Fruit fly (Drosophila melanogaster): ENCODE measurements around the gene CG42266.

The CG42266 gene

DNA sequence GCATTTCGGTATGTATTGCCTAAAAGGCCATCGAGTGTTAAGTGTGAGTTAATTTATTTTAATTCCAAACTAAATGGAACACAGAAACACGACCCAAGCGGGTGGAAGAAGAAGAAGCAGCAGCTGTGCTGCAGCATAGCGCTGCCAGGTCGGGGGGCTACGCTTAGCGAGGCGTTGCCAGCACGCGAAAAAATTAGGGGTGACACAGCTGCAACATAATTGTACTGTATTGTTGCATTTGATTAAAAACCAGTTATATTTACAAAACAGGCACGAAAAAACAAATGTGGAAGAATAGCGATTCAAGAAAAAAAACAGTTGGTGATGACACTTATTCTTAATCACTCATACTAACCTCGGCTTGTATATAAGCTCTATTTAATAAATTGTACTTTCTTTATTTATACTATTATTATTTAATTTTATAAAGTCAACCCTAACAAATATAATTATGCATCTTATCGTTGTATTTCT lies 10.0 kb upstream of the CG42266 start (continued):
- TF ChIP-seq CG9932 (GFP tag; IDR thresholded peaks at IDR 0.05), result peak; percentile 90
- TF ChIP-seq gfzf (GFP tag; optimal IDR thresholded peaks at IDR 0.05), result peak; percentile 8
- TF ChIP-seq CG14441 (GFP tag; IDR thresholded peaks at IDR 0.05), result no peak; the same call in 1 of the 2 replicates
- peak; percentile 75; the same call in 2 of the 3 replicates for TF ChIP-seq ase (GFP tag; IDR thresholded peaks at IDR 0.05)
- peak; percentile 97 for TF ChIP-seq Ets65A (GFP tag)
- no peak for TF ChIP-seq Spps (tag; optimal IDR thresholded peaks at IDR 0.05)
- peak in 1 of 2 experiments; percentile 4 for TF ChIP-seq insv (GFP tag; optimal IDR thresholded peaks at IDR 0.05)
- no peak for TF ChIP-seq Dfd (GFP tag; optimal IDR thresholded peaks at IDR 0.05)
- peak; percentile 75 for TF ChIP-seq so (GFP tag; IDR thresholded peaks at IDR 0.05)
- TF ChIP-seq CG8359 (GFP tag; optimal IDR thresholded peaks at IDR 0.05; ENCODE audit: borderline replicate concordance), result no peak
- peak in 1 of 2 experiments; percentile 21 for TF ChIP-seq bsh (GFP tag; optimal IDR thresholded peaks at IDR 0.05)
- peak; percentile 70 for TF ChIP-seq CG11085 (GFP tag; IDR thresholded peaks at IDR 0.05)
- TF ChIP-seq Meics (GFP tag; optimal IDR thresholded peaks at IDR 0.05), result peak; percentile 79
- peak; percentile 61 for TF ChIP-seq Atf-2 (GFP tag; optimal IDR thresholded peaks at IDR 0.05)
- peak; percentile 85 for TF ChIP-seq NFAT (GFP tag; IDR thresholded peaks at IDR 0.05)
- peak; percentile 11 for TF ChIP-seq Sry-β (GFP tag; optimal IDR thresholded peaks at IDR 0.05)
- no peak for TF ChIP-seq tna (GFP tag; IDR thresholded peaks at IDR 0.05; ENCODE audit: partially characterized antibody)
- no peak for TF ChIP-seq CG15601 (tag; optimal IDR thresholded peaks at IDR 0.05)
- no peak for TF ChIP-seq Vsx1 (GFP tag; optimal IDR thresholded peaks at IDR 0.05)
- peak; percentile 80 for TF ChIP-seq seq (GFP tag; IDR thresholded peaks at IDR 0.05)
- peak; percentile 55; the same call in 1 of the 3 replicates for TF ChIP-seq CG11695 (GFP tag; IDR thresholded peaks at IDR 0.05)
- TF ChIP-seq scrt (GFP tag; optimal IDR thresholded peaks at IDR 0.05), result peak; percentile 23
- TF ChIP-seq lmd (GFP tag; IDR thresholded peaks at IDR 0.05), result peak; percentile 73
- peak; percentile 64; the same call in 1 of the 2 replicates for TF ChIP-seq al (GFP tag; IDR thresholded peaks at IDR 0.05)
- TF ChIP-seq CG10543 (GFP tag; optimal IDR thresholded peaks at IDR 0.05), result no peak
- TF ChIP-seq CG7963 (GFP tag; IDR thresholded peaks at IDR 0.05; ENCODE audit: partially characterized antibody), result no peak
- TF ChIP-seq CG18599 (GFP tag; optimal IDR thresholded peaks at IDR 0.05), result peak; percentile 76
- no peak for TF ChIP-seq CG17568 (GFP tag; optimal IDR thresholded peaks at IDR 0.05)
- TF ChIP-seq salm (tag; optimal IDR thresholded peaks at IDR 0.05), result peak; percentile 10
- TF ChIP-seq zfh1 (GFP tag; IDR thresholded peaks at IDR 0.05), result peak; percentile 76; the same call in 2 of the 3 replicates
- TF ChIP-seq ems (GFP tag; optimal IDR thresholded peaks at IDR 0.05), result peak; percentile 34
- no peak for TF ChIP-seq CG4360 (GFP tag; IDR thresholded peaks at IDR 0.05)
- peak; percentile 7 for TF ChIP-seq HLHmδ (GFP tag; optimal IDR thresholded peaks at IDR 0.05)
- peak; percentile 76 to 83 for TF ChIP-seq chif (GFP tag; optimal IDR thresholded peaks at IDR 0.05)
- no peak for TF ChIP-seq CG9797 (GFP tag; optimal IDR thresholded peaks at IDR 0.05)
- TF ChIP-seq sd (tag; optimal IDR thresholded peaks at IDR 0.05), result no peak
- peak; percentile 74 for TF ChIP-seq slou (GFP tag; optimal IDR thresholded peaks at IDR 0.05)
- no peak for TF ChIP-seq nom (GFP tag; optimal IDR thresholded peaks at IDR 0.05)
- no peak for TF ChIP-seq lov (optimal IDR thresholded peaks at IDR 0.05)
- peak; percentile 74; the same call in 1 of the 3 replicates for TF ChIP-seq lov (GFP tag; IDR thresholded peaks at IDR 0.05)
- TF ChIP-seq HmgZ (tag; optimal IDR thresholded peaks at IDR 0.05), result peak; percentile 73
- peak; percentile 43 for TF ChIP-seq Mad (GFP tag; optimal IDR thresholded peaks at IDR 0.05)
- TF ChIP-seq Awh (GFP tag; IDR thresholded peaks at IDR 0.05), result peak; percentile 69
- TF ChIP-seq Chrac-16 (GFP tag; optimal IDR thresholded peaks at IDR 0.05), result peak; percentile 67
- TF ChIP-seq CG18764 (GFP tag; optimal IDR thresholded peaks at IDR 0.05), result peak; percentile 1
- TF ChIP-seq CG7987 (GFP tag; optimal IDR thresholded peaks at IDR 0.05), result no peak
- TF ChIP-seq usp (GFP tag; optimal IDR thresholded peaks at IDR 0.05), result no peak
- TF ChIP-seq ato (GFP tag; IDR thresholded peaks at IDR 0.05; ENCODE audit: partially characterized antibody), result peak; percentile 53; the same call in 1 of the 2 replicates
- TF ChIP-seq unpg (GFP tag; optimal IDR thresholded peaks at IDR 0.05), result no peak
- TF ChIP-seq kay (GFP tag; optimal IDR thresholded peaks at IDR 0.05), result no peak

All from whole organism, embryonic.